Worm (Caenorhabditis elegans): ENCODE measurements around the gene ttr-39.

DNA sequence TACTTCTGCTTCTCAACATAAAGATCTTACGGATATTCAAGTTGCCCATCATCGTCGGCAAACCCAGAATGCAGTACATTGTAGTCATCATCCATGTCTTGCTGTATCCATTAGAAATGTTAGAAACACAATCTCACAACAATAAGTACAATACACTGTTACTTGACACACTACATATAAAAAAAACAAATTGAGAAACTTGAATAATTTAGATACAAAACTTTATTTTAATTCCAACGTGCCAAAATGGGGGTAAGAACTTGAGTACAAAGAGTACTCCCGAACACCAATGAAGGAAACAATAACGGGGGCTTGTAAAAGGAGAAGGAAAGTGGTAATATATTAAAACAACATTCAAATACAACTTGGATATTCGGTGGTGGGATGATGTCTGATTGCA lies 36.9 kb upstream of the ttr-39 start, which contains the start of gene ctf-18:
- no peak for TF ChIP-seq ceh-36 (tag; optimal IDR thresholded peaks at IDR 0.05)
- no peak for TF ChIP-seq flt-1 (GFP tag; IDR thresholded peaks at IDR 0.05)
- no peak for TF ChIP-seq hmg-4 (GFP tag; optimal IDR thresholded peaks at IDR 0.05)
- no peak for TF ChIP-seq aly-1 (tag; optimal IDR thresholded peaks at IDR 0.05)

Measured in whole organism, early embryonic.